Fruit fly (Drosophila melanogaster) whole organism, embryonic: ENCODE measurements around the gene CG42583.

ENCODE experiments used
- Adf1 ChIP-seq: fragments of 200-800 bp; sonication (Bioruptor generic); IDR thresholded peaks from 2 replicates; pipeline ENCODE4 v1.3.6; 2022; ENCODE audit warnings: missing biosample characterization, missing genetic modification characterization
- BEAF-32 ChIP-seq: fragments of 200-800 bp; sonication (Bioruptor generic); optimal IDR thresholded peaks from 3 replicates; lab custom pipeline; 2017; ENCODE audit warnings: missing biosample characterization, missing genetic modification characterization, mild to moderate bottlenecking, moderate library complexity, missing genetic modification reagents
- CG10147 ChIP-seq: fragments of 200-800 bp; sonication (Bioruptor generic); optimal IDR thresholded peaks from 2 replicates; lab custom pipeline; 2019; ENCODE audit warnings: missing biosample characterization, mild to moderate bottlenecking, missing genetic modification characterization, moderate library complexity
- CG10565 ChIP-seq: fragments of 200-800 bp; sonication (Bioruptor generic); optimal IDR thresholded peaks from 3 replicates; lab custom pipeline; 2016; ENCODE audit warnings: missing biosample characterization, mild to moderate bottlenecking, missing genetic modification characterization
- CG11504 ChIP-seq: fragments of 200-800 bp; sonication (Bioruptor generic); optimal IDR thresholded peaks from 3 replicates; lab custom pipeline; 2019; ENCODE audit warnings: missing biosample characterization, mild to moderate bottlenecking, missing genetic modification characterization, moderate library complexity
- CG12744 ChIP-seq: fragments of 200-800 bp; sonication (Bioruptor generic); optimal IDR thresholded peaks from 2 replicates; lab custom pipeline; 2016; ENCODE audit warnings: missing biosample characterization, missing genetic modification characterization
- CG13894 ChIP-seq: fragments of 200-800 bp; sonication (Bioruptor generic); optimal IDR thresholded peaks from 3 replicates; lab custom pipeline; 2018; ENCODE audit warnings: missing biosample characterization, mild to moderate bottlenecking, missing genetic modification characterization, moderate library complexity
- CG15514 ChIP-seq: fragments of 200-800 bp; sonication (Bioruptor generic); optimal IDR thresholded peaks from 3 replicates; lab custom pipeline; 2017; ENCODE audit warnings: missing biosample characterization, missing genetic modification characterization, mild to moderate bottlenecking, moderate library complexity, missing genetic modification reagents
- CG15696 ChIP-seq: fragments of 200-800 bp; sonication (Bioruptor generic); optimal IDR thresholded peaks from 2 replicates; lab custom pipeline; 2019; ENCODE audit warnings: missing biosample characterization, mild to moderate bottlenecking, missing genetic modification characterization, moderate library complexity
- CG1603 ChIP-seq: fragments of 200-800 bp; sonication (Bioruptor generic); optimal IDR thresholded peaks from 2 replicates; lab custom pipeline; 2019; ENCODE audit warnings: missing biosample characterization, mild to moderate bottlenecking, missing genetic modification characterization, moderate library complexity
- CG16779 ChIP-seq: fragments of 200-800 bp; sonication (Bioruptor generic); IDR thresholded peaks from 2 replicates; pipeline ENCODE4 v1.3.6; 2022; ENCODE audit warnings: missing biosample characterization, missing genetic modification characterization
- CG17186 ChIP-seq: fragments of 200-800 bp; sonication (Bioruptor generic); optimal IDR thresholded peaks from 3 replicates; lab custom pipeline; 2017; ENCODE audit warnings: missing biosample characterization, missing genetic modification reagents, missing genetic modification characterization
- CG17361 ChIP-seq: fragments of 200-800 bp; sonication (Bioruptor generic); IDR thresholded peaks from 3 replicates; pipeline ENCODE4 v1.3.6; 2022; ENCODE audit warnings: missing biosample characterization, missing genetic modification characterization
- CG17829 ChIP-seq: fragments of 200-800 bp; optimal IDR thresholded peaks from 2 replicates; lab custom pipeline; 2019; ENCODE audit warnings: missing biosample characterization, mild to moderate bottlenecking, missing genetic modification characterization, moderate library complexity
- CG1832 ChIP-seq: fragments of 200-800 bp; sonication (Bioruptor generic); optimal IDR thresholded peaks from 2 replicates; lab custom pipeline; 2017; ENCODE audit warnings: missing biosample characterization, mild to moderate bottlenecking, missing genetic modification characterization, inconsistent platforms
- CG2678 ChIP-seq: fragments of 200-800 bp; sonication (Bioruptor generic); optimal IDR thresholded peaks from 3 replicates; lab custom pipeline; 2019; ENCODE audit warnings: missing biosample characterization, mild to moderate bottlenecking, missing genetic modification characterization, moderate library complexity
- CG34422 ChIP-seq: fragments of 200-800 bp; sonication (Bioruptor generic); IDR thresholded peaks from 3 replicates; pipeline ENCODE4 v1.3.6; 2022; ENCODE audit warnings: missing biosample characterization, missing genetic modification characterization
- CG3847 ChIP-seq: fragments of 200-800 bp; sonication (Bioruptor generic); IDR thresholded peaks from 2 replicates; pipeline ENCODE4 v1.3.6; 2022; ENCODE audit warnings: missing biosample characterization, missing genetic modification characterization
- CG42726 ChIP-seq: fragments of 200-800 bp; sonication (Bioruptor generic); IDR thresholded peaks from 2 replicates; pipeline ENCODE4 v1.3.6; 2022; ENCODE audit warnings: missing biosample characterization, missing genetic modification characterization; ENCODE audit not compliant: partially characterized antibody
- CG4617 ChIP-seq: fragments of 200-800 bp; sonication (Bioruptor generic); optimal IDR thresholded peaks from 3 replicates; lab custom pipeline; 2016; ENCODE audit warnings: missing biosample characterization, missing genetic modification characterization, borderline replicate concordance
- CG4820 ChIP-seq: fragments of 200-800 bp; sonication (Bioruptor generic); optimal IDR thresholded peaks from 3 replicates; lab custom pipeline; 2016; ENCODE audit warnings: missing biosample characterization, missing genetic modification characterization
- CG8765 ChIP-seq: fragments of 200-800 bp; sonication (Bioruptor generic); IDR thresholded peaks from 2 replicates; pipeline ENCODE4 v1.3.6; 2022; ENCODE audit warnings: missing biosample characterization, missing genetic modification characterization
- E2f2 ChIP-seq: fragments of 200-800 bp; sonication (Bioruptor generic); IDR thresholded peaks from 2 replicates; pipeline ENCODE4 v1.3.6; 2022; ENCODE audit warnings: missing biosample characterization, missing genetic modification characterization
- Gug ChIP-seq: fragments of 200-800 bp; sonication (Bioruptor generic); IDR thresholded peaks from 4 replicates; pipeline ENCODE4 v1.3.6; 2022; ENCODE audit warnings: missing biosample characterization, missing genetic modification characterization
- HLH54F ChIP-seq: fragments of 200-800 bp; sonication (Bioruptor generic); optimal IDR thresholded peaks from 3 replicates; lab custom pipeline; 2016; ENCODE audit warnings: missing biosample characterization, missing genetic modification characterization
- HmgZ ChIP-seq: fragments of 200-800 bp; sonication (Bioruptor generic); optimal IDR thresholded peaks from 2 replicates; lab custom pipeline; 2018; ENCODE audit warnings: missing biosample characterization, mild to moderate bottlenecking, missing genetic modification characterization
- Hmr ChIP-seq: fragments of 200-800 bp; sonication (Bioruptor generic); optimal IDR thresholded peaks from 3 replicates; lab custom pipeline; 2017; ENCODE audit warnings: mild to moderate bottlenecking, missing biosample characterization, missing genetic modification reagents, missing genetic modification characterization
- Hsf ChIP-seq: fragments of 200-800 bp; sonication (Bioruptor generic); optimal IDR thresholded peaks from 3 replicates; lab custom pipeline; 2016; ENCODE audit warnings: missing biosample characterization, missing genetic modification characterization
- Myb ChIP-seq: fragments of 200-800 bp; sonication (Bioruptor generic); optimal IDR thresholded peaks from 2 replicates; lab custom pipeline; 2016; ENCODE audit warnings: missing biosample characterization, missing genetic modification characterization
- NfI ChIP-seq: fragments of 200-800 bp; sonication (Bioruptor generic); optimal IDR thresholded peaks from 3 replicates; lab custom pipeline; 2018; ENCODE audit warnings: missing biosample characterization, mild to moderate bottlenecking, missing genetic modification characterization, moderate library complexity
- Rfx ChIP-seq: fragments of 200-800 bp; sonication (Bioruptor generic); IDR thresholded peaks from 2 replicates; pipeline ENCODE4 v1.3.6; 2022; ENCODE audit warnings: missing biosample characterization, missing genetic modification characterization
- amos ChIP-seq: fragments of 200-800 bp; sonication (Bioruptor generic); IDR thresholded peaks from 2 replicates; pipeline ENCODE4 v1.3.6; 2022; ENCODE audit warnings: missing biosample characterization, missing genetic modification characterization; ENCODE audit not compliant: partially characterized antibody
- ato ChIP-seq: fragments of 200-800 bp; sonication (Bioruptor generic); IDR thresholded peaks from 2 replicates; pipeline ENCODE4 v1.3.6; 2022; ENCODE audit warnings: missing biosample characterization, missing genetic modification characterization; ENCODE audit not compliant: partially characterized antibody
- esg ChIP-seq: fragments of 200-800 bp; sonication (Bioruptor generic); conservative IDR thresholded peaks from 2 replicates; pipeline ENCODE4 v1.3.6; 2022; ENCODE audit warnings: missing biosample characterization, missing genetic modification characterization
- gfzf ChIP-seq: fragments of 200-800 bp; sonication (Bioruptor generic); optimal IDR thresholded peaks from 2 replicates; lab custom pipeline; 2016; ENCODE audit warnings: missing biosample characterization, mild to moderate bottlenecking, missing genetic modification characterization, moderate library complexity
- gt ChIP-seq: fragments of 200-800 bp; sonication (Bioruptor generic); IDR thresholded peaks from 2 replicates; pipeline ENCODE4 v1.3.6; 2022; ENCODE audit warnings: missing biosample characterization, missing genetic modification characterization
- hkb ChIP-seq, 2 experiments: fragments of 200-800 bp in 1 of 2; fragments of >200 bp in 1 of 2; sonication (Bioruptor generic) in 1 of 2; IDR thresholded peaks in 1 of 2; optimal IDR thresholded peaks in 1 of 2; 2 replicates each; pipeline versions ENCODE4 v1.3.6 to Lab custom; 2017 to 2022; ENCODE audit warnings: missing biosample characterization in 1 of 2, missing genetic modification characterization in 1 of 2
- ind ChIP-seq: fragments of 200-800 bp; sonication (Bioruptor generic); optimal IDR thresholded peaks from 3 replicates; lab custom pipeline; 2016; ENCODE audit warnings: missing biosample characterization, missing genetic modification characterization
- inv ChIP-seq: fragments of 200-800 bp; sonication (Bioruptor generic); IDR thresholded peaks from 2 replicates; pipeline ENCODE4 v1.3.6; 2022; ENCODE audit warnings: missing biosample characterization, missing genetic modification characterization; ENCODE audit not compliant: partially characterized antibody
- jing ChIP-seq: fragments of 200-800 bp; sonication (Bioruptor generic); optimal IDR thresholded peaks from 2 replicates; lab custom pipeline; 2018; ENCODE audit warnings: missing biosample characterization, mild to moderate bottlenecking, missing genetic modification characterization
- knrl ChIP-seq: fragments of 200-800 bp; sonication (Bioruptor generic); IDR thresholded peaks from 3 replicates; pipeline ENCODE4 v1.3.6; 2022; ENCODE audit warnings: missing biosample characterization, missing genetic modification characterization; ENCODE audit not compliant: partially characterized antibody
- mirr ChIP-seq: fragments of 200-800 bp; sonication (Bioruptor generic); optimal IDR thresholded peaks from 3 replicates; lab custom pipeline; 2018; ENCODE audit warnings: missing biosample characterization, mild to moderate bottlenecking, missing genetic modification characterization
- nom ChIP-seq: fragments of 200-800 bp; sonication (Bioruptor generic); optimal IDR thresholded peaks from 2 replicates; lab custom pipeline; 2017; ENCODE audit warnings: missing biosample characterization, missing genetic modification characterization, mild to moderate bottlenecking, moderate library complexity, missing genetic modification reagents
- oc ChIP-seq: fragments of 200-800 bp; sonication (Bioruptor generic); optimal IDR thresholded peaks from 2 replicates; lab custom pipeline; 2018; ENCODE audit warnings: missing biosample characterization, mild to moderate bottlenecking, missing genetic modification characterization, moderate library complexity
- phol ChIP-seq: fragments of 200-800 bp; sonication (Bioruptor generic); optimal IDR thresholded peaks from 3 replicates; lab custom pipeline; 2018; ENCODE audit warnings: missing biosample characterization, mild to moderate bottlenecking, missing genetic modification characterization, moderate library complexity
- sug ChIP-seq: fragments of 200-800 bp; optimal IDR thresholded peaks from 2 replicates; lab custom pipeline; 2019; ENCODE audit warnings: missing biosample characterization, mild to moderate bottlenecking, missing genetic modification characterization, moderate library complexity
- vvl ChIP-seq: fragments of 200-800 bp; sonication (Bioruptor generic); IDR thresholded peaks from 2 replicates; pipeline ENCODE4 v1.3.6; 2022; ENCODE audit warnings: missing biosample characterization, missing genetic modification characterization
- yki ChIP-seq: fragments of >200 bp; optimal IDR thresholded peaks from 3 replicates; lab custom pipeline; 2018

Gene CG42583

dm6 chrX:20158943-20159385 lies 19.4 kb downstream of the CG42583 start (continued):
- TF ChIP-seq Adf1 (GFP tag; lab: Robert Waterston, UW) (peak; percentile 8; the same call in 1 of the 2 replicates), Myb (no peak), gfzf (no peak), nom (GFP tag; lab: Kevin White, UChicago) (peak; percentile 50), CG15514 (GFP tag; lab: Kevin White, UChicago) (no peak), CG1832 (GFP tag; lab: Kevin White, UChicago) (peak; percentile 94), Gug (GFP tag; lab: Robert Waterston, UW) (no peak), oc (tag; lab: Kevin White, UChicago) (peak; percentile 45), CG8765 (GFP tag; lab: Robert Waterston, UW) (no peak)
- TF ChIP-seq, all 482 proteins: peak for 24

DNA sequence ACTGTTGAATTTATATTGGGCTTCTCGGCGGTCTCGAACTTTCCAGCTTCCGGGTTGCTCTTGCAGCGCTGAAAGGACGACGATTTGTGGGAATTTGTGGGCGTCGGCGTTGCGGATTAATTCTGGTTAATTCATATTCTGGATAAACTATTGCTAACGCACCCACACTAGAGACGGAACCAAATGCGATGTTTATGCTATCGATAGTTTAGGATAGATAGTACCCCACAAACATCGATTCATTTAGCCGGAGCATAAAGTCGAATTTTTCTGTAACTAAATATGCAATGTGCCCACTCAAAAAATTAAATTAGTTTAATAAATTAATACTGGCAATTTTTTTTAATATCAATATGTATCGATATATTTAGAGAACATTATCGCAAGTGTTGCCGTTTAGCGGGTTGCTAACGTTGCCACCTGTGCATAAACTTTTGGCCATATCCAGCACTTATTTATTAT lies 20.1 kb downstream of the CG42583 start, which contains the start of gene Rab35:
Rab35 (minus strand) TSS at position 194 of the 462 bp plus-strand sequence.
- no peak for TF ChIP-seq Hmr (GFP tag; lab: Kevin White, UChicago)
- peak; percentile 66 for TF ChIP-seq phol
- peak; percentile 27 for TF ChIP-seq CG11504
- peak; percentile 24 for TF ChIP-seq NfI (GFP tag; lab: Kevin White, UChicago)
- no peak for TF ChIP-seq hkb (optimal IDR thresholded peaks at IDR 0.05; lab: Kevin White, UChicago)
- TF ChIP-seq hkb (GFP tag; IDR thresholded peaks at IDR 0.05; lab: Robert Waterston, UW): no peak
- TF ChIP-seq ato (GFP tag; lab: Robert Waterston, UW): peak; percentile 84
- no peak for TF ChIP-seq CG34422 (GFP tag; lab: Robert Waterston, UW)
- 0 out of 2 replicates have a peak, but pooled peaks have one; percentile 13 for TF ChIP-seq esg
- TF ChIP-seq vvl (GFP tag; lab: Robert Waterston, UW): peak; percentile 34; the same call in 1 of the 2 replicates
- no peak for TF ChIP-seq CG12744 (GFP tag; lab: Kevin White, UChicago)
- TF ChIP-seq inv (GFP tag; lab: Robert Waterston, UW): peak; percentile 95
- peak; percentile 96 for TF ChIP-seq knrl
- no peak for TF ChIP-seq CG15696 (tag; lab: Kevin White, UChicago)
- TF ChIP-seq HLH54F (GFP tag; lab: Kevin White, UChicago): peak; percentile 4
- TF ChIP-seq mirr (GFP tag; lab: Kevin White, UChicago): no peak
- peak; percentile 11 for TF ChIP-seq CG4820 (GFP tag; lab: Kevin White, UChicago)
- TF ChIP-seq CG1603: peak; percentile 82
- TF ChIP-seq CG4617 (GFP tag; lab: Kevin White, UChicago): peak; percentile 84
- peak; percentile 40 for TF ChIP-seq HmgZ (tag; lab: Kevin White, UChicago)
- TF ChIP-seq amos (GFP tag; lab: Robert Waterston, UW): peak; percentile 91
- TF ChIP-seq jing (GFP tag; lab: Kevin White, UChicago): no peak
- no peak for TF ChIP-seq gt (GFP tag; lab: Robert Waterston, UW)
- peak; percentile 21 for TF ChIP-seq ind (GFP tag; lab: Kevin White, UChicago)
- peak; percentile 41 for TF ChIP-seq Rfx (GFP tag; lab: Robert Waterston, UW)
- peak; percentile 4 for TF ChIP-seq CG2678
- no peak for TF ChIP-seq yki
- peak; percentile 34 for TF ChIP-seq sug (tag; lab: Kevin White, UChicago)
- TF ChIP-seq CG42726 (GFP tag; lab: Robert Waterston, UW): peak; percentile 84; the same call in 1 of the 2 replicates
- no peak for TF ChIP-seq CG16779 (GFP tag; lab: Robert Waterston, UW)
- no peak for TF ChIP-seq CG10565 (GFP tag; lab: Kevin White, UChicago)
- TF ChIP-seq CG17186 (GFP tag; lab: Kevin White, UChicago): peak; percentile 28
- peak; percentile 24 for TF ChIP-seq CG10147 (GFP tag; lab: Kevin White, UChicago)
- TF ChIP-seq CG17829: peak; percentile 17
- TF ChIP-seq E2f2 (GFP tag; lab: Robert Waterston, UW): peak; percentile 90
- TF ChIP-seq CG13894 (tag; lab: Kevin White, UChicago): no peak
- TF ChIP-seq Hsf (GFP tag; lab: Kevin White, UChicago): peak; percentile 12
- TF ChIP-seq BEAF-32 (GFP tag; lab: Kevin White, UChicago): peak; percentile 96
- peak; percentile 64 for TF ChIP-seq CG3847
- TF ChIP-seq CG17361: 0 out of 3 replicates have a peak, but pooled peaks have one; percentile 27
